Fruit fly (Drosophila melanogaster) whole organism, embryonic: Measurements from ENCODE around the gene CG10492.

Experiments
- Aef1 ChIP-seq: fragments of 200-800 bp; sonication (Bioruptor generic); IDR thresholded peaks from 3 replicates; pipeline ENCODE4 v1.3.6; 2022; ENCODE audit warnings: missing biosample characterization, missing genetic modification characterization
- CG10209 ChIP-seq: fragments of 200-800 bp; sonication (Bioruptor generic); optimal IDR thresholded peaks from 3 replicates; lab custom pipeline; 2017; ENCODE audit warnings: missing biosample characterization, mild to moderate bottlenecking, missing genetic modification characterization, missing genetic modification reagents
- CG10565 ChIP-seq: fragments of 200-800 bp; sonication (Bioruptor generic); optimal IDR thresholded peaks from 3 replicates; lab custom pipeline; 2016; ENCODE audit warnings: missing biosample characterization, mild to moderate bottlenecking, missing genetic modification characterization
- CG12155 ChIP-seq: fragments of 200-800 bp; sonication (Bioruptor generic); optimal IDR thresholded peaks from 3 replicates; lab custom pipeline; 2016; ENCODE audit warnings: missing biosample characterization, missing genetic modification characterization
- CG12769 ChIP-seq: fragments of 200-800 bp; sonication (Bioruptor generic); optimal IDR thresholded peaks from 2 replicates; lab custom pipeline; 2019; ENCODE audit warnings: missing biosample characterization, mild to moderate bottlenecking, missing genetic modification characterization, moderate library complexity
- CG13296 ChIP-seq: fragments of 200-800 bp; sonication (Bioruptor generic); optimal IDR thresholded peaks from 3 replicates; lab custom pipeline; 2018; ENCODE audit warnings: missing biosample characterization, mild to moderate bottlenecking, missing genetic modification characterization
- CG16863 ChIP-seq: fragments of 200-800 bp; sonication (Bioruptor generic); optimal IDR thresholded peaks from 3 replicates; lab custom pipeline; 2016; ENCODE audit warnings: missing biosample characterization, missing genetic modification characterization
- CG18599 ChIP-seq: fragments of 200-800 bp; sonication (Bioruptor generic); optimal IDR thresholded peaks from 3 replicates; lab custom pipeline; 2017; ENCODE audit warnings: missing biosample characterization, missing genetic modification characterization, mild to moderate bottlenecking, moderate library complexity, missing genetic modification reagents
- CG2202 ChIP-seq: fragments of 200-800 bp; sonication (Bioruptor generic); optimal IDR thresholded peaks from 2 replicates; lab custom pipeline; 2018; ENCODE audit warnings: missing biosample characterization, mild to moderate bottlenecking, missing genetic modification characterization
- CG30020 ChIP-seq: fragments of 200-800 bp; optimal IDR thresholded peaks from 2 replicates; lab custom pipeline; 2019; ENCODE audit warnings: missing biosample characterization, mild to moderate bottlenecking, missing genetic modification characterization, moderate library complexity
- CG34422 ChIP-seq: fragments of 200-800 bp; sonication (Bioruptor generic); IDR thresholded peaks from 3 replicates; pipeline ENCODE4 v1.3.6; 2022; ENCODE audit warnings: missing biosample characterization, missing genetic modification characterization
- CG4854 ChIP-seq: fragments of 200-800 bp; sonication (Bioruptor generic); optimal IDR thresholded peaks from 2 replicates; lab custom pipeline; 2016; ENCODE audit warnings: missing biosample characterization, missing genetic modification characterization, inconsistent platforms
- CG6254 ChIP-seq: fragments of 200-800 bp; sonication (Bioruptor generic); optimal IDR thresholded peaks from 3 replicates; lab custom pipeline; 2017; ENCODE audit warnings: mild to moderate bottlenecking, missing biosample characterization, missing genetic modification reagents, missing genetic modification characterization
- CG6689 ChIP-seq: fragments of 200-800 bp; sonication (Bioruptor generic); IDR thresholded peaks from 2 replicates; pipeline ENCODE4 v1.3.6; 2022; ENCODE audit warnings: missing biosample characterization, missing genetic modification characterization
- CG9797 ChIP-seq: fragments of 200-800 bp; sonication (Bioruptor generic); optimal IDR thresholded peaks from 3 replicates; lab custom pipeline; 2018; ENCODE audit warnings: missing biosample characterization, mild to moderate bottlenecking, missing genetic modification characterization
- Deaf1 ChIP-seq: fragments of 200-800 bp; optimal IDR thresholded peaks from 3 replicates; lab custom pipeline; 2019; ENCODE audit warnings: missing biosample characterization, mild to moderate bottlenecking, missing genetic modification characterization, moderate library complexity
- E2f1 ChIP-seq: fragments of 200-800 bp; sonication (Bioruptor generic); IDR thresholded peaks from 2 replicates; pipeline ENCODE4 v1.3.6; 2022; ENCODE audit warnings: missing biosample characterization, missing genetic modification characterization
- Eip74EF ChIP-seq, 2 experiments: fragments of 200-800 bp in 1 of 2; fragments of >200 bp in 1 of 2; sonication (Bioruptor generic) in 1 of 2; optimal IDR thresholded peaks; 2 replicates each; lab custom pipeline; 2017 to 2019; ENCODE audit warnings: missing biosample characterization in 2 of 2, missing genetic modification characterization in 2 of 2, mild to moderate bottlenecking in 1 of 2, moderate library complexity in 1 of 2
- HLH54F ChIP-seq: fragments of 200-800 bp; sonication (Bioruptor generic); optimal IDR thresholded peaks from 3 replicates; lab custom pipeline; 2016; ENCODE audit warnings: missing biosample characterization, missing genetic modification characterization
- Hmx ChIP-seq: fragments of 200-800 bp; sonication (Bioruptor generic); optimal IDR thresholded peaks from 2 replicates; lab custom pipeline; 2016; ENCODE audit warnings: missing biosample characterization, missing genetic modification characterization
- Hr39 ChIP-seq: fragments of >200 bp; optimal IDR thresholded peaks from 2 replicates; lab custom pipeline; 2017
- Hr78 ChIP-seq, 2 experiments: fragments of 200-800 bp in 1 of 2; fragments of >200 bp in 1 of 2; sonication (Bioruptor generic) in 1 of 2; optimal IDR thresholded peaks; 2 replicates each; lab custom pipeline; 2017 to 2019; ENCODE audit warnings: missing biosample characterization in 2 of 2, missing genetic modification characterization in 2 of 2, mild to moderate bottlenecking in 1 of 2, moderate library complexity in 1 of 2
- Mrtf ChIP-seq: fragments of 200-800 bp; sonication (Bioruptor generic); IDR thresholded peaks from 3 replicates; pipeline ENCODE4 v1.3.6; 2022; ENCODE audit warnings: missing biosample characterization, missing genetic modification characterization
- Optix ChIP-seq: fragments of 200-800 bp; sonication (Bioruptor generic); IDR thresholded peaks from 3 replicates; pipeline ENCODE4 v1.3.6; 2022; ENCODE audit warnings: missing biosample characterization, missing genetic modification characterization
- Pdp1 ChIP-seq, 2 experiments: fragments of 200-800 bp; sonication (Bioruptor generic); optimal IDR thresholded peaks; 3 replicates each; lab custom pipeline; 2016; ENCODE audit warnings: missing biosample characterization in 2 of 2, missing genetic modification characterization in 2 of 2, mild to moderate bottlenecking in 1 of 2, moderate library complexity in 1 of 2
- Ptx1 ChIP-seq: fragments of 200-800 bp; sonication (Bioruptor generic); IDR thresholded peaks from 2 replicates; pipeline ENCODE4 v1.3.6; 2022; ENCODE audit warnings: missing biosample characterization, missing genetic modification characterization
- Scr ChIP-seq: fragments of 200-800 bp; sonication (Bioruptor generic); IDR thresholded peaks from 2 replicates; pipeline ENCODE4 v1.3.6; 2022; ENCODE audit warnings: missing biosample characterization, missing genetic modification characterization; ENCODE audit not compliant: partially characterized antibody
- Tbp ChIP-seq: fragments of >200 bp; optimal IDR thresholded peaks from 2 replicates; lab custom pipeline; 2018; ENCODE audit warnings: missing biosample characterization, missing genetic modification characterization
- Vsx1 ChIP-seq: fragments of 200-800 bp; sonication (Bioruptor generic); optimal IDR thresholded peaks from 2 replicates; lab custom pipeline; 2017; ENCODE audit warnings: missing biosample characterization, mild to moderate bottlenecking, missing genetic modification characterization, missing genetic modification reagents
- abd-A ChIP-seq: fragments of 200-800 bp; sonication (Bioruptor generic); optimal IDR thresholded peaks from 3 replicates; lab custom pipeline; 2019; ENCODE audit warnings: missing biosample characterization, mild to moderate bottlenecking, missing genetic modification characterization, moderate library complexity
- aop ChIP-seq: fragments of 200-800 bp; sonication (Bioruptor generic); IDR thresholded peaks from 2 replicates; pipeline ENCODE4 v1.3.6; 2022; ENCODE audit warnings: missing biosample characterization, missing genetic modification characterization
- bab2 ChIP-seq: fragments of 200-800 bp; sonication (Bioruptor generic); optimal IDR thresholded peaks from 2 replicates; lab custom pipeline; 2016; ENCODE audit warnings: missing biosample characterization, missing genetic modification characterization
- bsh ChIP-seq, 2 experiments: fragments of 200-800 bp; sonication (Bioruptor generic); optimal IDR thresholded peaks; 2 replicates each; lab custom pipeline; 2017 to 2018; ENCODE audit warnings: mild to moderate bottlenecking in 2 of 2, missing biosample characterization in 2 of 2, missing genetic modification characterization in 2 of 2, moderate library complexity in 1 of 2
- btn ChIP-seq: fragments of 200-800 bp; sonication (Bioruptor generic); optimal IDR thresholded peaks from 2 replicates; lab custom pipeline; 2016; ENCODE audit warnings: missing biosample characterization, missing genetic modification characterization
- chinmo ChIP-seq: fragments of 200-800 bp; sonication (Bioruptor generic); IDR thresholded peaks from 4 replicates; pipeline ENCODE4 v1.3.6; 2022; ENCODE audit warnings: missing biosample characterization, missing genetic modification characterization; ENCODE audit not compliant: partially characterized antibody
- crol ChIP-seq: fragments of 200-800 bp; sonication (Bioruptor generic); IDR thresholded peaks from 2 replicates; pipeline ENCODE4 v1.3.6; 2022; ENCODE audit warnings: missing biosample characterization, missing genetic modification characterization
- eve ChIP-seq, 2 experiments: fragments of >200 bp; optimal IDR thresholded peaks; 2 replicates each; lab custom pipeline; 2017; ENCODE audit warnings: missing biosample characterization in 2 of 2, missing genetic modification characterization in 2 of 2
- exex ChIP-seq: fragments of 200-800 bp; sonication (Bioruptor generic); optimal IDR thresholded peaks from 4 replicates; lab custom pipeline; 2018; ENCODE audit warnings: missing biosample characterization, mild to moderate bottlenecking, missing genetic modification characterization, moderate library complexity
- fd3F ChIP-seq: fragments of 200-800 bp; sonication (Bioruptor generic); optimal IDR thresholded peaks from 2 replicates; lab custom pipeline; 2018; ENCODE audit warnings: missing biosample characterization, mild to moderate bottlenecking, missing genetic modification characterization, moderate library complexity
- grn ChIP-seq: fragments of 200-800 bp; sonication (Bioruptor generic); optimal IDR thresholded peaks from 3 replicates; lab custom pipeline; 2017; ENCODE audit warnings: missing biosample characterization, missing genetic modification characterization
- hbn ChIP-seq: fragments of 200-800 bp; sonication (Bioruptor generic); IDR thresholded peaks from 2 replicates; pipeline ENCODE4 v1.3.6; 2022; ENCODE audit warnings: missing biosample characterization, missing genetic modification characterization; ENCODE audit not compliant: partially characterized antibody
- ind ChIP-seq: fragments of 200-800 bp; sonication (Bioruptor generic); optimal IDR thresholded peaks from 3 replicates; lab custom pipeline; 2016; ENCODE audit warnings: missing biosample characterization, missing genetic modification characterization
- kay ChIP-seq: fragments of 200-800 bp; sonication (Bioruptor generic); optimal IDR thresholded peaks from 2 replicates; lab custom pipeline; 2016; ENCODE audit warnings: missing biosample characterization, missing genetic modification characterization
- kni ChIP-seq: fragments of 200-800 bp; sonication (Bioruptor generic); optimal IDR thresholded peaks from 3 replicates; lab custom pipeline; 2017; ENCODE audit warnings: mild to moderate bottlenecking, missing biosample characterization, missing genetic modification reagents, missing genetic modification characterization
- otp ChIP-seq: fragments of 200-800 bp; sonication (Bioruptor generic); IDR thresholded peaks from 3 replicates; pipeline ENCODE4, ENCODE4 v1.3.6; 2022; ENCODE audit warnings: missing biosample characterization, missing genetic modification characterization
- pzg ChIP-seq: fragments of 200-800 bp; sonication (Bioruptor generic); optimal IDR thresholded peaks from 3 replicates; lab custom pipeline; 2018; ENCODE audit warnings: missing biosample characterization, mild to moderate bottlenecking, missing genetic modification characterization, moderate library complexity
- sens-2 ChIP-seq: fragments of 200-800 bp; sonication (Bioruptor generic); IDR thresholded peaks from 2 replicates; pipeline ENCODE4 v1.3.6; 2022; ENCODE audit warnings: missing biosample characterization, missing genetic modification characterization
- sug ChIP-seq: fragments of 200-800 bp; optimal IDR thresholded peaks from 2 replicates; lab custom pipeline; 2019; ENCODE audit warnings: missing biosample characterization, mild to moderate bottlenecking, missing genetic modification characterization, moderate library complexity
- tio ChIP-seq: fragments of 200-800 bp; sonication (Bioruptor generic); optimal IDR thresholded peaks from 2 replicates; lab custom pipeline; 2017; ENCODE audit warnings: missing biosample characterization, missing genetic modification characterization, inconsistent platforms
- twi ChIP-seq: fragments of 200-800 bp; optimal IDR thresholded peaks from 2 replicates; lab custom pipeline; 2019; ENCODE audit warnings: missing biosample characterization, mild to moderate bottlenecking, missing genetic modification characterization, moderate library complexity
- vnd ChIP-seq: fragments of 200-800 bp; sonication (Bioruptor generic); IDR thresholded peaks from 3 replicates; pipeline ENCODE4 v1.3.6; 2022; ENCODE audit warnings: missing biosample characterization, missing genetic modification characterization; ENCODE audit not compliant: partially characterized antibody

Gene CG10492

DNA sequence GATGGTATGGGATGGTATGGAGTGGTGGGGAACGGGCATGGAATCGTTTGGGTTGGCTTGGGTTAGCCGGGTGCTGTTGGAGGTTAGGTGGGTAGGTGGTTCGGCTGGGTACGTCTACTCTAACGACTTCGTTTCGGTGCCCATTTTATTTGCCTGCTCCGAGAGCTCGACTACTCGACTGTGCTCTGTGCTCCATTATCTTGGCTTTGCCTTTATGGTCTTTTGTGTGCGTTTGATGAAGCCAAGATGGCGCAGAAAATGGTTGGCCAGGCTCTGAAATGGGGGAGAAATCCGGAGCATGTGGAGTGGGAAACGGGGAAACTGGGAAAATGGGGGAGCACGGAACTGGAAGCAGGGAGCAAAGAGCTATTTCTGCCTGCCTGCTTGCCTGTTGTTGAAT, 40.0 kb downstream of the CG10492 start (continued):
- TF ChIP-seq Tbp, result no peak
- 0 out of 2 replicates have a peak, but pooled peaks have one; percentile 8 for TF ChIP-seq crol
- TF ChIP-seq eve (GFP tag; optimal IDR thresholded peaks at IDR 0.05; lab: Kevin White, UChicago), result no peak
- no peak for TF ChIP-seq btn (GFP tag; lab: Kevin White, UChicago)
- no peak for TF ChIP-seq CG18599 (GFP tag; lab: Kevin White, UChicago)
- TF ChIP-seq pzg, result no peak
- TF ChIP-seq Optix (GFP tag; lab: Robert Waterston, UW), result no peak
- TF ChIP-seq Aef1 (GFP tag; lab: Robert Waterston, UW), result no peak
- TF ChIP-seq CG9797, result no peak
- TF ChIP-seq CG2202 (tag; lab: Kevin White, UChicago), result no peak
- no peak for TF ChIP-seq CG6689 (GFP tag; lab: Robert Waterston, UW)
- no peak for TF ChIP-seq Hr39 (lab: Kevin White, UChicago)
- no peak for TF ChIP-seq CG13296
- TF ChIP-seq CG10565 (GFP tag; lab: Kevin White, UChicago), result no peak
- peak; percentile 93 for TF ChIP-seq abd-A (tag; lab: Kevin White, UChicago)
- TF ChIP-seq chinmo (GFP tag; lab: Robert Waterston, UW), result 0 out of 4 replicates have a peak, but pooled peaks have one; percentile 12
- peak; percentile 40 for TF ChIP-seq Deaf1 (tag; lab: Kevin White, UChicago)
- no peak for TF ChIP-seq aop (GFP tag; lab: Robert Waterston, UW)
- TF ChIP-seq Scr, result no peak
- no peak for TF ChIP-seq CG16863 (GFP tag; lab: Kevin White, UChicago)
- no peak for TF ChIP-seq HLH54F (GFP tag; lab: Kevin White, UChicago)
- TF ChIP-seq CG4854 (GFP tag; lab: Kevin White, UChicago), result no peak
- no peak for TF ChIP-seq CG10209 (GFP tag; lab: Kevin White, UChicago)
- TF ChIP-seq, all 482 proteins: peak for 10

dm6 chr2L:19096361-19096760, 42.5 kb downstream of the CG10492 start:
- peak; percentile 34 for TF ChIP-seq sug (tag; lab: Kevin White, UChicago)
- no peak for TF ChIP-seq CG30020 (tag; lab: Kevin White, UChicago)
- peak; percentile 60 for TF ChIP-seq exex (tag; lab: Kevin White, UChicago)
- TF ChIP-seq Hmx, result no peak
- no peak for TF ChIP-seq bab2 (GFP tag; lab: Kevin White, UChicago)
- TF ChIP-seq CG34422 (GFP tag; lab: Robert Waterston, UW), result 0 out of 3 replicates have a peak, but pooled peaks have one; percentile 11
- peak in 1 of 2 experiments; percentile 55 for TF ChIP-seq Hr78 (GFP tag; optimal IDR thresholded peaks at IDR 0.05; lab: Kevin White, UChicago)
- TF ChIP-seq hbn (GFP tag; lab: Robert Waterston, UW), result no peak
- TF ChIP-seq Ptx1 (GFP tag; lab: Robert Waterston, UW), result no peak
- TF ChIP-seq twi (tag; lab: Kevin White, UChicago), result peak; percentile 92
- TF ChIP-seq Vsx1, result peak; percentile 96
- TF ChIP-seq grn (GFP tag; lab: Kevin White, UChicago), result peak; percentile 80
- no peak for TF ChIP-seq E2f1
- TF ChIP-seq tio (GFP tag; lab: Kevin White, UChicago), result no peak
- TF ChIP-seq CG12155, result no peak
- no peak for TF ChIP-seq CG6254 (GFP tag; lab: Kevin White, UChicago)
- TF ChIP-seq Pdp1 (GFP tag; optimal IDR thresholded peaks at IDR 0.05; lab: Kevin White, UChicago), result peak in 1 of 2 experiments; percentile 90
- TF ChIP-seq kni (GFP tag; lab: Kevin White, UChicago), result peak; percentile 19
- TF ChIP-seq Eip74EF (GFP tag; optimal IDR thresholded peaks at IDR 0.05; lab: Kevin White, UChicago), result no peak
- TF ChIP-seq vnd, result peak; percentile 82
- no peak for TF ChIP-seq fd3F (GFP tag; lab: Kevin White, UChicago)
- peak; percentile 20 for TF ChIP-seq CG12769 (tag; lab: Kevin White, UChicago)
- no peak for TF ChIP-seq kay
- TF ChIP-seq ind (GFP tag; lab: Kevin White, UChicago), result no peak
- peak; percentile 71 for TF ChIP-seq sens-2 (GFP tag; lab: Robert Waterston, UW)
- no peak for TF ChIP-seq Mrtf (GFP tag; lab: Robert Waterston, UW)
- no peak for TF ChIP-seq otp (GFP tag; lab: Robert Waterston, UW)
- no peak for TF ChIP-seq bsh (GFP tag; optimal IDR thresholded peaks at IDR 0.05; lab: Kevin White, UChicago)
- no peak for TF ChIP-seq CG13296
